Worm (Caenorhabditis elegans) whole organism, late embryonic: ENCODE data around the gene K02D3.2.

Source experiments
- C08G9.2 ChIP-seq: sonication (generic microtip); optimal IDR thresholded peaks from 2 replicates; lab custom pipeline; 2016; ENCODE audit warnings: mild to moderate bottlenecking, missing genetic modification characterization, moderate library complexity, missing compliant biosample characterization
- K09A11.1 ChIP-seq: sonication (generic microtip); optimal IDR thresholded peaks from 2 replicates; lab custom pipeline; 2017; ENCODE audit warnings: antibody characterized with exemption, mild to moderate bottlenecking, missing genetic modification characterization, missing compliant biosample characterization; ENCODE audit not compliant: insufficient read depth
- T23F11.4 ChIP-seq: fragments of 200-800 bp; sonication (Bioruptor generic); optimal IDR thresholded peaks from 2 replicates; lab custom pipeline; 2018; ENCODE audit warnings: mild to moderate bottlenecking, missing genetic modification characterization, missing compliant biosample characterization
- Y22D7AL.16 ChIP-seq: sonication (generic microtip); optimal IDR thresholded peaks from 2 replicates; lab custom pipeline; 2016; ENCODE audit warnings: missing genetic modification characterization, missing compliant biosample characterization
- ahr-1 ChIP-seq: sonication (generic microtip); optimal IDR thresholded peaks from 2 replicates; lab custom pipeline; 2016; ENCODE audit warnings: missing genetic modification characterization, missing compliant biosample characterization
- ceh-18 ChIP-seq: sonication (generic microtip); optimal IDR thresholded peaks from 2 replicates; lab custom pipeline; 2016; ENCODE audit warnings: missing genetic modification characterization, missing compliant biosample characterization
- ceh-24 ChIP-seq: sonication (generic microtip); optimal IDR thresholded peaks from 2 replicates; lab custom pipeline; 2016; ENCODE audit warnings: mild to moderate bottlenecking, missing genetic modification characterization, missing compliant biosample characterization
- ceh-34 ChIP-seq: sonication (generic microtip); optimal IDR thresholded peaks from 2 replicates; lab custom pipeline; 2016; ENCODE audit warnings: mild to moderate bottlenecking, missing genetic modification characterization, missing compliant biosample characterization
- ceh-45 ChIP-seq: fragments of 200-800 bp; sonication (Bioruptor generic); IDR thresholded peaks from 2 replicates; pipeline ENCODE4 v1.3.6; 2022; ENCODE audit warnings: missing genetic modification reagents, missing genetic modification characterization, missing compliant biosample characterization
- ceh-6 ChIP-seq: fragments of 200-800 bp; sonication (Bioruptor generic); optimal IDR thresholded peaks from 2 replicates; lab custom pipeline; 2018; ENCODE audit warnings: mild to moderate bottlenecking, missing genetic modification characterization, missing compliant biosample characterization
- che-1 ChIP-seq: sonication (generic microtip); optimal IDR thresholded peaks from 2 replicates; lab custom pipeline; 2016; ENCODE audit warnings: mild to moderate bottlenecking, missing genetic modification characterization, missing compliant biosample characterization
- dmd-4 ChIP-seq: sonication (generic microtip); optimal IDR thresholded peaks from 2 replicates; lab custom pipeline; 2016; ENCODE audit warnings: borderline replicate concordance, missing genetic modification characterization, missing compliant biosample characterization
- ets-4 ChIP-seq: sonication (generic microtip); optimal IDR thresholded peaks from 2 replicates; lab custom pipeline; 2016; ENCODE audit warnings: missing genetic modification characterization, missing compliant biosample characterization
- eyg-1 ChIP-seq: sonication (generic microtip); optimal IDR thresholded peaks from 2 replicates; lab custom pipeline; 2016; ENCODE audit warnings: missing genotype, missing genetic modification characterization, missing compliant biosample characterization
- fax-1 ChIP-seq: sonication (generic microtip); optimal IDR thresholded peaks from 2 replicates; lab custom pipeline; 2016; ENCODE audit warnings: missing genotype, missing genetic modification characterization, missing compliant biosample characterization
- fkh-10 ChIP-seq: fragments of 150-350 bp; optimal IDR thresholded peaks from 2 replicates; lab custom pipeline; 2014; ENCODE audit warnings: missing biosample characterization, missing genetic modification reagents, missing genetic modification characterization
- fkh-6 ChIP-seq: sonication (generic microtip); optimal IDR thresholded peaks from 2 replicates; lab custom pipeline; 2016; ENCODE audit warnings: missing genetic modification characterization, missing compliant biosample characterization
- hlh-13 ChIP-seq: fragments of 200-800 bp; sonication (Bioruptor generic); optimal IDR thresholded peaks from 2 replicates; lab custom pipeline; 2018; ENCODE audit warnings: mild to moderate bottlenecking, missing genetic modification characterization, missing compliant biosample characterization
- hlh-30 ChIP-seq: sonication (generic microtip); optimal IDR thresholded peaks from 2 replicates; lab custom pipeline; 2017; ENCODE audit warnings: antibody characterized with exemption, missing genetic modification characterization, missing compliant biosample characterization; ENCODE audit not compliant: insufficient read depth
- hlh-6 ChIP-seq: sonication (generic microtip); optimal IDR thresholded peaks from 2 replicates; lab custom pipeline; 2016; ENCODE audit warnings: missing genotype, missing genetic modification characterization, missing compliant biosample characterization
- lin-11 ChIP-seq: fragments of 200-800 bp; sonication (Bioruptor generic); optimal IDR thresholded peaks from 2 replicates; lab custom pipeline; 2018; ENCODE audit warnings: mild to moderate bottlenecking, missing genetic modification characterization, missing compliant biosample characterization
- madf-2 ChIP-seq: sonication (generic microtip); optimal IDR thresholded peaks from 2 replicates; lab custom pipeline; 2017; ENCODE audit warnings: missing genetic modification characterization, missing compliant biosample characterization
- nfya-1 ChIP-seq: sonication (generic microtip); optimal IDR thresholded peaks from 2 replicates; lab custom pipeline; 2017; ENCODE audit warnings: missing genetic modification characterization, mild to moderate bottlenecking, missing compliant biosample characterization, antibody characterized with exemption, moderate library complexity
- npax-4 ChIP-seq: sonication (generic microtip); optimal IDR thresholded peaks from 2 replicates; lab custom pipeline; 2016; ENCODE audit warnings: missing genetic modification characterization, missing compliant biosample characterization
- pag-3 ChIP-seq: sonication (generic microtip); optimal IDR thresholded peaks from 2 replicates; lab custom pipeline; 2016; ENCODE audit warnings: missing compliant biosample characterization, missing genetic modification characterization, borderline replicate concordance
- pha-2 ChIP-seq: sonication (generic microtip); optimal IDR thresholded peaks from 2 replicates; lab custom pipeline; 2017; ENCODE audit warnings: mild to moderate bottlenecking, missing genetic modification characterization, missing compliant biosample characterization
- pha-4 ChIP-seq: fragments of 150-350 bp; optimal IDR thresholded peaks from 2 replicates; lab custom pipeline; 2018; ENCODE audit warnings: missing biosample characterization, missing genetic modification reagents, missing genetic modification characterization
- pros-1 ChIP-seq: fragments of 150-350 bp; optimal IDR thresholded peaks from 2 replicates; lab custom pipeline; 2014; ENCODE audit warnings: missing biosample characterization, missing genetic modification reagents, missing genetic modification characterization
- ref-2 ChIP-seq: sonication (generic microtip); optimal IDR thresholded peaks from 2 replicates; lab custom pipeline; 2016; ENCODE audit warnings: missing genetic modification characterization, missing compliant biosample characterization
- sox-2 ChIP-seq: fragments of 200-800 bp; sonication (Bioruptor generic); IDR thresholded peaks from 2 replicates; pipeline ENCODE4 v1.3.6; 2022; ENCODE audit warnings: missing genetic modification reagents, missing genetic modification characterization, missing compliant biosample characterization
- sox-4 ChIP-seq: sonication (generic microtip); optimal IDR thresholded peaks from 2 replicates; lab custom pipeline; 2017; ENCODE audit warnings: mild to moderate bottlenecking, missing genetic modification characterization, inconsistent platforms, missing compliant biosample characterization
- syd-9 ChIP-seq: sonication (generic microtip); optimal IDR thresholded peaks from 2 replicates; lab custom pipeline; 2016; ENCODE audit warnings: mild to moderate bottlenecking, missing genetic modification characterization, moderate library complexity, missing compliant biosample characterization
- ttx-3 ChIP-seq: sonication (generic microtip); optimal IDR thresholded peaks from 2 replicates; lab custom pipeline; 2016; ENCODE audit warnings: missing genetic modification reagents, missing genetic modification characterization, missing compliant biosample characterization
- unc-3 ChIP-seq, 2 experiments: fragments of 200-800 bp in 1 of 2; sonication (Bioruptor generic) in 1 of 2; sonication (generic microtip) in 1 of 2; conservative IDR thresholded peaks in 1 of 2; optimal IDR thresholded peaks in 1 of 2; 2 replicates each; pipeline versions ENCODE4 v1.3.6 to Lab custom; 2016 to 2022; ENCODE audit warnings: missing compliant biosample characterization in 2 of 2, missing genetic modification characterization in 2 of 2, missing genetic modification reagents in 1 of 2
- unc-42 ChIP-seq: sonication (generic microtip); optimal IDR thresholded peaks from 2 replicates; lab custom pipeline; 2016; ENCODE audit warnings: missing genotype, missing genetic modification characterization, missing compliant biosample characterization
- unc-86 ChIP-seq: sonication (generic microtip); optimal IDR thresholded peaks from 2 replicates; lab custom pipeline; 2016; ENCODE audit warnings: missing genetic modification characterization, missing compliant biosample characterization
- zip-5 ChIP-seq: sonication (generic microtip); optimal IDR thresholded peaks from 2 replicates; lab custom pipeline; 2016; ENCODE audit warnings: missing genetic modification characterization, missing compliant biosample characterization
- ztf-16 ChIP-seq: sonication (generic microtip); optimal IDR thresholded peaks from 2 replicates; lab custom pipeline; 2017; ENCODE audit warnings: missing genetic modification characterization, missing compliant biosample characterization

Gene K02D3.2

DNA sequence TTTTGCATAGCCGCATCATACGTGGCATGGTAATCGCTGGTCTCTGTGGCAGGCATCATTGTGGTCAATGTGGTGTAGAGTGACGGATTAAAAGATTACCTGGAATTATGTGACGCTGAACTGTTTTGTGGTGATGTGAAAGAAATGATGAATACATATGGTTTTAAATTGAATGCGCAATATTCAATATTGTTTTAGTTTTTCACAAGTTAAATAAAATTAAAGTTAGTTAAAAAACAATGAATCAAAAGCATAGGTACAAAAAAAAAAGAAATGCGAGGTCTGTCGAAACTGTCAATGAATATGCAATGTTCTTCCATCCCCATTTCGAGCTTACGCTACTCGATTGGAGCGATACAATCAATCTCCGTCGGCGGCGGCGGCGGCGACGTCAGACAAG lies at the start of gene K02D3.2:
K02D3.2 (minus strand) TSS at position 101 of the 400 bp plus-strand sequence.
- no peak for TF ChIP-seq C08G9.2 (tag; lab: Kevin White, UChicago)
- no peak for TF ChIP-seq Y22D7AL.16 (tag; lab: Kevin White, UChicago)
- TF ChIP-seq hlh-6 (tag; lab: Kevin White, UChicago) = no peak
- TF ChIP-seq K09A11.1 (tag; lab: Kevin White, UChicago) = no peak
- no peak for TF ChIP-seq madf-2
- TF ChIP-seq ceh-24 (tag; lab: Kevin White, UChicago) = no peak
- TF ChIP-seq pros-1 = no peak
- no peak for TF ChIP-seq ahr-1
- no peak for TF ChIP-seq ceh-18
- TF ChIP-seq ref-2 (tag; lab: Kevin White, UChicago) = no peak

DNA sequence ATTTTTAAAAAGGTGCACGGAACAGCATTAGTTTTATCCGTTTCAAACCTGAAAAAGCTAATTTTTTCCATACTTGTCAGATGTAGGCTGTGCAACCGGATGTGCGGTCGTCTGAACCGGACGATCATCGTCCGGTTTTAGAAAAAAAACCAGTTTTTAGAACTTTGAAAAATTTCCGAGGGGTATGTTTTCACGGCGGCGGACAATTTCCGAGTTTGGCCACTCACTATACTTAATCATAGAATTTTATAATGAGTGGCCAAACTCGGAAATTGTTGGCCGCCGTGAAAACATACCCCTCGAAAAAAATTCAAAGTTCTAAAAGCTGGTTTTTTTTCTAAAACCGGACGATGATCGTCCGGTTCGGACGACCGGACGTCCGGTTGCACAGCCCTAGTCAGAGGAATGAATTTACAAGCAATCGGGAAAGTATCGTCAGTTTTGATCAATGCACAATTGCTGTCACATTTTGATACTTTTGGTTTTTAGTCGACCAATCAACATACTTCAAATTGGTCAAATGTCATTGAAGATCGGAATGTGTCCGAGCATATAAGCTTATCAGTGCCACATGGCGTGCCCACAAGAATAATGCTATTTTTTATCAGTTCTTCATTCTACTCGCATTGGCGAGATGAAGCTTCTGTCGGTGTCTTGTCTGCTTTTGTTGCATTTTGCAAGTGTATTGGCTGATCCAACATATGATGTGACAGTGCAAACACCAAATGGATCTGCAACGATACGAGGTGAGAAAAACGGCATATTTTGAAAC lies 48.1 kb upstream of the K02D3.2 start, which contains the start of gene cest-13:
cest-13 (plus strand) TSS at position 562 of the 772 bp plus-strand sequence.
- TF ChIP-seq hlh-13 = no peak
- TF ChIP-seq eyg-1 (tag; lab: Kevin White, UChicago) = no peak
- no peak for TF ChIP-seq ceh-45 (GFP tag; lab: Robert Waterston, UW)
- TF ChIP-seq sox-2 = no peak
- no peak for TF ChIP-seq ceh-24 (tag; lab: Kevin White, UChicago)
- no peak for TF ChIP-seq hlh-6 (tag; lab: Kevin White, UChicago)
- TF ChIP-seq T23F11.4 (GFP tag; lab: Kevin White, UChicago) = no peak
- no peak for TF ChIP-seq ref-2 (tag; lab: Kevin White, UChicago)
- no peak for TF ChIP-seq lin-11 (tag; lab: Kevin White, UChicago)
- TF ChIP-seq ceh-18 = no peak
- no peak for TF ChIP-seq pros-1
- TF ChIP-seq dmd-4 (tag; lab: Kevin White, UChicago) = no peak
- no peak for TF ChIP-seq sox-4 (tag; lab: Kevin White, UChicago)
- TF ChIP-seq unc-86 (tag; lab: Kevin White, UChicago) = no peak
- no peak for TF ChIP-seq ztf-16 (tag; lab: Kevin White, UChicago)
- TF ChIP-seq ceh-6 = no peak
- TF ChIP-seq ets-4 (tag; lab: Kevin White, UChicago) = no peak
- TF ChIP-seq K09A11.1 (tag; lab: Kevin White, UChicago) = no peak
- TF ChIP-seq nfya-1 (tag; lab: Kevin White, UChicago) = no peak

DNA sequence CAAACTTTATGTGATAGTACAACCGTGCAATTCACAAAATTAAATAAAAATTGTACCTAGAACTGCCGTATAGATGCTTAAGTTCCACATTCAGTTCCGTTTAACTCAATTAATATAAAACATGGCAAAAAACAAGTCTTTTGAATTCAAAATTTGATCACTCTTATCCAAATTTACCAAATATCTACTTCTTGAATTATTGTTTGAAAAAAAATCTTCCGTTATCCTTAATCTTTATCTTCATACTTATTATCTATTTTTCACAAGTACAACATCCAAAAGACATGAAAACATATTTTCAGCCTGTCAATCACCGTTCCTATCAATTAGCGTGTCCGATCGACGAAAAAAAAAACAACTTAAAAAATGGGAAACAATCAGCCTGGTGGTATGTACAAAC lies 43.7 kb upstream of the K02D3.2 start, which contains the start of gene aakb-1:
aakb-1 (plus strand) TSS at position 301 of the 400 bp plus-strand sequence.
- TF ChIP-seq npax-4 (no peak), fax-1 (tag; lab: Kevin White, UChicago) (no peak), fkh-10 (GFP tag; lab: Kevin White, UChicago) (no peak), pha-2 (tag; lab: Kevin White, UChicago) (no peak), pag-3 (no peak), ceh-34 (tag; lab: Kevin White, UChicago) (no peak), pros-1 (no peak), unc-86 (tag; lab: Kevin White, UChicago) (no peak), T23F11.4 (GFP tag; lab: Kevin White, UChicago) (no peak), ttx-3 (no peak), dmd-4 (tag; lab: Kevin White, UChicago) (no peak), sox-2 (no peak), che-1 (tag; lab: Kevin White, UChicago) (no peak)
- TF ChIP-seq, all 69 proteins: peak for 0

DNA sequence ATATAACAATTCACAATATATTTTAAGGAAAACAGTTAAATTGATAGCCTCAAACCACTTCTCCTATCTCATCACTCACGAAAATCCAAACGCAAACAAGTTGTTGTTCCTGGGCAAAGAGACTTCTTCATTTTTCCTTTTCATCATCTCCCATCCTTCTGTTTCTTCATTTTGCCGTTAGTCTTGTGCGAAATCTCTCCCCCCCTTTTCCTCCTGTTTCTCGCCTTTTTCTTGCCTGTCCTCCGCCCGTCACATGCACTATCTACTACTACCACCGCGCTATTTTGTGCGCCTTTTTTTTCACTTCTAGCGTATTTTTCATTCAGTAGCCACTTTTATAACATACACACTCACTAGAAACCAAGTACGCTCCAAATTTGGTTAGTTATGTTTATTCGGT lies 42.7 kb upstream of the K02D3.2 start:
- no peak for TF ChIP-seq hlh-6 (tag; lab: Kevin White, UChicago)
- TF ChIP-seq K09A11.1 (tag; lab: Kevin White, UChicago) = no peak
- TF ChIP-seq hlh-30 (tag; lab: Kevin White, UChicago) = peak; percentile 17
- TF ChIP-seq unc-42 (tag; lab: Kevin White, UChicago) = peak; percentile 42
- TF ChIP-seq pha-4 (tag; lab: Kevin White, UChicago) = no peak
- TF ChIP-seq lin-11 (tag; lab: Kevin White, UChicago) = no peak
- TF ChIP-seq fkh-6 (tag; lab: Kevin White, UChicago) = no peak
- peak; percentile 3 for TF ChIP-seq syd-9 (tag; lab: Kevin White, UChicago)
- peak; percentile 46 for TF ChIP-seq ceh-18
- TF ChIP-seq unc-3 (GFP tag; conservative IDR thresholded peaks at IDR 0.05; lab: Robert Waterston, UW) = no peak
- TF ChIP-seq unc-3 (tag; optimal IDR thresholded peaks at IDR 0.05; lab: Kevin White, UChicago) = no peak
- no peak for TF ChIP-seq zip-5 (tag; lab: Kevin White, UChicago)
